Fruit fly (Drosophila melanogaster) whole organism, wandering third instar larva: ENCODE measurements around the gene sxe2.

Source experiments
- Abd-B ChIP-seq: fragments of >200 bp; optimal IDR thresholded peaks from 2 replicates; lab custom pipeline; 2017; ENCODE audit warnings: missing biosample characterization, missing genetic modification characterization
- CG32264 ChIP-seq: fragments of 200-800 bp; sonication (Bioruptor generic); optimal IDR thresholded peaks from 2 replicates; lab custom pipeline; 2016; ENCODE audit warnings: missing biosample characterization, missing genetic modification characterization
- CG9705 ChIP-seq: fragments of 200-800 bp; sonication (Bioruptor generic); optimal IDR thresholded peaks from 2 replicates; lab custom pipeline; 2018; ENCODE audit warnings: missing biosample characterization, mild to moderate bottlenecking, missing genetic modification characterization
- CrebA ChIP-seq: fragments of 200-800 bp; sonication (Bioruptor generic); optimal IDR thresholded peaks from 2 replicates; lab custom pipeline; 2016; ENCODE audit warnings: missing biosample characterization, mild to moderate bottlenecking, missing genetic modification characterization, borderline replicate concordance
- Dfd ChIP-seq: fragments of >200 bp; optimal IDR thresholded peaks from 2 replicates; lab custom pipeline; 2017; ENCODE audit warnings: missing biosample characterization, missing genetic modification characterization
- Dif ChIP-seq: fragments of 200-275, 200-300 bp; sonication (Bioruptor generic); optimal IDR thresholded peaks from 2 replicates; lab custom pipeline; 2018; ENCODE audit warnings: missing biosample characterization, missing genetic modification characterization; ENCODE audit not compliant: partially characterized antibody
- GATAd ChIP-seq: sonication (Bioruptor generic); optimal IDR thresholded peaks from 2 replicates; lab custom pipeline; 2016; ENCODE audit warnings: missing biosample characterization, missing genetic modification characterization
- HLH106 ChIP-seq: fragments of 200-800 bp; optimal IDR thresholded peaks from 3 replicates; lab custom pipeline; 2019; ENCODE audit warnings: missing biosample characterization, mild to moderate bottlenecking, missing genetic modification characterization, moderate library complexity
- Hnf4 ChIP-seq: fragments of 200-800 bp; sonication (Bioruptor generic); optimal IDR thresholded peaks from 2 replicates; lab custom pipeline; 2016; ENCODE audit warnings: missing biosample characterization, mild to moderate bottlenecking, missing genetic modification characterization
- Hr78 ChIP-seq: fragments of >200 bp; optimal IDR thresholded peaks from 2 replicates; lab custom pipeline; 2017; ENCODE audit warnings: missing biosample characterization, missing genetic modification characterization
- Hr83 ChIP-seq: fragments of 200-300 bp; sonication (Bioruptor generic); optimal IDR thresholded peaks from 2 replicates; lab custom pipeline; 2016; ENCODE audit warnings: missing biosample characterization, mild to moderate bottlenecking, missing genetic modification characterization, moderate library complexity; ENCODE audit not compliant: poor library complexity, severe bottlenecking
- Jra ChIP-seq: sonication (Bioruptor generic); optimal IDR thresholded peaks from 2 replicates; lab custom pipeline; 2016; ENCODE audit warnings: missing biosample characterization, missing genetic modification characterization
- Mio ChIP-seq: sonication (Bioruptor generic); optimal IDR thresholded peaks from 2 replicates; lab custom pipeline; 2016; ENCODE audit warnings: missing biosample characterization, missing genetic modification characterization
- Myc ChIP-seq: fragments of >200 bp; optimal IDR thresholded peaks from 2 replicates; lab custom pipeline; 2017
- N ChIP-seq: fragments of >200 bp; optimal IDR thresholded peaks from 2 replicates; lab custom pipeline; 2018; ENCODE audit warnings: missing biosample characterization, missing external identifiers, missing genetic modification characterization
- OdsH ChIP-seq: fragments of 200-800 bp; sonication (Bioruptor generic); optimal IDR thresholded peaks from 2 replicates; lab custom pipeline; 2016; ENCODE audit warnings: missing biosample characterization, mild to moderate bottlenecking, missing genetic modification characterization
- Rel ChIP-seq, 2 experiments: fragments of 200-800 bp; sonication (Bioruptor generic) in 1 of 2; optimal IDR thresholded peaks; 2 replicates in 1 of 2; 3 replicates in 1 of 2; lab custom pipeline; 2016 to 2019; ENCODE audit warnings: mild to moderate bottlenecking in 2 of 2, missing biosample characterization in 2 of 2, missing genetic modification characterization in 2 of 2, moderate library complexity in 1 of 2
- Sp1 ChIP-seq: fragments of 200-800 bp; sonication (Bioruptor generic); optimal IDR thresholded peaks from 3 replicates; lab custom pipeline; 2019; ENCODE audit warnings: missing biosample characterization, mild to moderate bottlenecking, missing genetic modification characterization, moderate library complexity
- Vsx2 ChIP-seq: fragments of 200-300, 225-300 bp; sonication (Bioruptor generic); optimal IDR thresholded peaks from 2 replicates; lab custom pipeline; 2018; ENCODE audit warnings: missing biosample characterization, missing genetic modification characterization; ENCODE audit not compliant: partially characterized antibody
- br ChIP-seq: fragments of 200-800 bp; sonication (Bioruptor generic); optimal IDR thresholded peaks from 2 replicates; lab custom pipeline; 2016; ENCODE audit warnings: missing biosample characterization, missing genetic modification characterization
- brk ChIP-seq: fragments of 200-800 bp; sonication (Bioruptor generic); optimal IDR thresholded peaks from 2 replicates; lab custom pipeline; 2016; ENCODE audit warnings: missing biosample characterization, mild to moderate bottlenecking, missing genetic modification characterization
- dl ChIP-seq, 2 experiments: fragments of 175-275, 200-275 bp in 1 of 2; fragments of 200-275 bp in 1 of 2; sonication (Bioruptor generic); optimal IDR thresholded peaks; lab custom pipeline; 2018; ENCODE audit warnings: mild to moderate bottlenecking in 2 of 2, missing biosample characterization in 2 of 2, missing genetic modification characterization in 2 of 2, moderate library complexity in 2 of 2; ENCODE audit not compliant: partially characterized antibody in 2 of 2, insufficient read depth in 1 of 2
- dmrt93B ChIP-seq: fragments of 200-800 bp; sonication (Bioruptor generic); optimal IDR thresholded peaks from 2 replicates; lab custom pipeline; 2018; ENCODE audit warnings: missing biosample characterization, mild to moderate bottlenecking, missing genetic modification characterization
- dsf ChIP-seq: sonication (Bioruptor generic); optimal IDR thresholded peaks from 2 replicates; lab custom pipeline; 2016; ENCODE audit warnings: missing biosample characterization, missing genetic modification characterization, borderline replicate concordance
- ey ChIP-seq: fragments of 200-800 bp; sonication (Bioruptor generic); optimal IDR thresholded peaks from 2 replicates; lab custom pipeline; 2016; ENCODE audit warnings: missing biosample characterization, missing genetic modification characterization
- foxo ChIP-seq, 2 experiments: fragments of 200-800 bp; sonication (Bioruptor generic); optimal IDR thresholded peaks; 2 replicates in 1 of 2; 3 replicates in 1 of 2; lab custom pipeline; 2016 to 2017; ENCODE audit warnings: missing biosample characterization in 2 of 2, missing genetic modification characterization in 2 of 2
- fru ChIP-seq: fragments of 200-800 bp; sonication (Bioruptor generic); optimal IDR thresholded peaks from 3 replicates; lab custom pipeline; 2016; ENCODE audit warnings: missing biosample characterization, mild to moderate bottlenecking, missing genetic modification characterization
- h ChIP-seq: fragments of 200-800 bp; sonication (Bioruptor generic); optimal IDR thresholded peaks from 3 replicates; lab custom pipeline; 2016; ENCODE audit warnings: missing biosample characterization, mild to moderate bottlenecking, missing genetic modification characterization
- jim ChIP-seq: fragments of 175-275, 200-325 bp; sonication (Bioruptor generic); optimal IDR thresholded peaks from 2 replicates; lab custom pipeline; 2016; ENCODE audit warnings: missing biosample characterization, mild to moderate bottlenecking, missing genetic modification characterization
- lola ChIP-seq: fragments of >200 bp; optimal IDR thresholded peaks from 2 replicates; lab custom pipeline; 2017; ENCODE audit warnings: missing biosample characterization, missing genetic modification characterization
- pan ChIP-seq: fragments of >200 bp; optimal IDR thresholded peaks from 2 replicates; lab custom pipeline; 2017
- psq ChIP-seq: fragments of 200-800 bp; sonication (Bioruptor generic); optimal IDR thresholded peaks from 3 replicates; lab custom pipeline; 2017; ENCODE audit warnings: missing biosample characterization, mild to moderate bottlenecking, missing genetic modification characterization, moderate library complexity
- rgr ChIP-seq: fragments of 200-800 bp; sonication (Bioruptor generic); optimal IDR thresholded peaks from 3 replicates; lab custom pipeline; 2016; ENCODE audit warnings: missing biosample characterization, mild to moderate bottlenecking, missing genetic modification characterization
- sage ChIP-seq: fragments of 200-800 bp; sonication (Bioruptor generic); optimal IDR thresholded peaks from 2 replicates; lab custom pipeline; 2016; ENCODE audit warnings: missing biosample characterization, mild to moderate bottlenecking, missing genetic modification characterization
- sv ChIP-seq: fragments of 200-800 bp; sonication (Bioruptor generic); optimal IDR thresholded peaks from 3 replicates; lab custom pipeline; 2016; ENCODE audit warnings: missing biosample characterization, missing genetic modification characterization
- tai ChIP-seq: sonication (Bioruptor generic); optimal IDR thresholded peaks from 2 replicates; lab custom pipeline; 2016; ENCODE audit warnings: missing biosample characterization, missing genetic modification characterization
- usp ChIP-seq: fragments of >200 bp; optimal IDR thresholded peaks from 2 replicates; lab custom pipeline; 2017; ENCODE audit warnings: missing biosample characterization, missing genetic modification characterization
- woc ChIP-seq: sonication (Bioruptor generic); optimal IDR thresholded peaks from 2 replicates; lab custom pipeline; 2016; ENCODE audit warnings: missing biosample characterization, mild to moderate bottlenecking, missing genetic modification characterization

The sxe2 gene

DNA sequence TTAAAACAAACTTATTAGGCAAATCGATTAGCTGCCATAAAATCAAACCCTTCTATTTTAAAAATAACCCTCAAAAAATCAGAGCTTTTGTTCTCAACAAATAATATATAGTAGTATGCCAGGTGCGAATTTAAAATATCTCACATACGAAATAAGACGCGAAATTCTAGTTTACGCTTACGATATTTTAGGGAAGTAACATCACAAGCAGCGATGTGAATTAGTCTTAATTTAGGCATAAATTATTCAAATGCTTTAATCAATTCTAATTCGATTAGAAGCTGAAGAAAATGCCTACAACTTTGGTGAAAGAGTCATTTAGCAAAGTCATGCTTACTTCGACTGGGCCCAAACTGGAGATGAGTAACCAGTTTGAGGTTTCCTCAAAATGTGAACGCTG lies at the start of gene sxe2:
Gene sxe2, plus strand, starts transcription at position 301 of the 400 bp plus-strand sequence.
- TF ChIP-seq tai (GFP tag; lab: Kevin White, UChicago), result no peak
- no peak for TF ChIP-seq Vsx2
- no peak for TF ChIP-seq CG9705 (GFP tag; lab: Kevin White, UChicago)
- TF ChIP-seq GATAd (GFP tag; lab: Kevin White, UChicago), result no peak
- no peak for TF ChIP-seq pan (lab: Kevin White, UChicago)
- no peak for TF ChIP-seq Dfd

DNA sequence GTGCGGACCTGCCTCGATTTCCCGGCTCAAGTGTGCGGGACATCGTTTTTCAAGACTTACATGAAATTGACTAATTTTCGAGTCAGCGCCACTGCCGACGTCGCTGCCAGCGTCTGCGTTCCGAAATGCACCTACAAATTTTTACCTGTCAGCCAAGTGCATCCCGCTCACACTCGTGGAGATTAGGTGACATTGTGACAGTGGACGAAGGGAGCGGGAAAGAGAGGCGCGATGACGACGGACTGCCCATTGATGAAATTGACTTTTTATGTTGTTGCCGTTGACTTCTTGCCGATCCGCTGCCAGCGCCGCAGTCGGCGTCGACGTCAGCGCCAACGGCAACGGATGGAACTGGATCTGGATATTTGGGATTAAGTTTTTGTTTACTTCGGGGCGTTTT lies 49.5 kb upstream of the sxe2 start:
- no peak for TF ChIP-seq Abd-B
- no peak for TF ChIP-seq ey (GFP tag; lab: Kevin White, UChicago)
- no peak for TF ChIP-seq Hr78 (GFP tag; lab: Kevin White, UChicago)
- no peak for TF ChIP-seq CG32264 (GFP tag; lab: Kevin White, UChicago)
- TF ChIP-seq GATAd (GFP tag; lab: Kevin White, UChicago), result no peak
- no peak for TF ChIP-seq usp
- TF ChIP-seq sv (GFP tag; lab: Kevin White, UChicago), result no peak

DNA sequence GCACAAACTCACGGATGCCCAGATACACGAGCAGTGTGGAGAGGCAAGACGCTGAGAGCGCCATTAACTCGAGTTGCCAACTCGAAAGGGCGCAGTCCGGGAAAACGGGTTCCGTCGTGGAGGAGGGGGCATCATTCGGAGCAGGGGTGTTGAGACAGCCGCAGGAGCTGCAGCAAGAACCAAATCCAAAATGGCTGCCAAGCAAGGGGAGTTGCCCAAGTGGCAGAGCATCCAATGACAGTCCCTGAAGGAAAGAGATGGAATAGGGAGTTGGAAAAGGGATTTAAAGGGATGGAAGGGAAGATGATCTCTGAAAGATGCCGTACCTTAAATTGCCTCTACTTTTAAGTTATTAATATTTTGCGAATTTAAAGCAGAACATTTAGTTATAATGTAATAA lies 45.6 kb upstream of the sxe2 start:
- TF ChIP-seq CG32264 (GFP tag; lab: Kevin White, UChicago), result no peak
- TF ChIP-seq Dif (GFP tag; lab: Kevin White, UChicago), result peak; percentile 76
- TF ChIP-seq jim (GFP tag; lab: Kevin White, UChicago), result no peak
- peak; percentile 63 for TF ChIP-seq Vsx2

DNA sequence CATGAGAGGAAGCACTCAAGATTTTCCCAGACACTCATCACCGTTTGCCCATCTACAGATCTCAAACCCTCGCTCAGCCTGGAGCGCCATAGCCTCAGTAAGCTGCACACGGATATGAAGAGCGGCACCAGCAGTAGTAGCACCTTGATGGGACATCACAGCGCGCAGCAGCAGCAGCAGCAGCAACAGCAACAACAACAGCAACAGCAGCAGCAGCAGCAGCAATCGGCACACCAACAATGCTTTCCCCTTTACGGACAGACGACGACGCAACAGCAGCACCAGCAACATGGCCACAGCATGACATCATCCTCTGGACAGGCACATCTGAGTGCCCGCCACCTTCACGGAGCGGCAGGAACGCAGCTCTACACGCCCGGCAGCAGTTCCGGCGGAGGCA lies 44.1 kb upstream of the sxe2 start:
- TF ChIP-seq dmrt93B (no peak), dsf (GFP tag; lab: Kevin White, UChicago) (no peak), sage (GFP tag; lab: Kevin White, UChicago) (no peak), Dfd (peak; percentile 95)

DNA sequence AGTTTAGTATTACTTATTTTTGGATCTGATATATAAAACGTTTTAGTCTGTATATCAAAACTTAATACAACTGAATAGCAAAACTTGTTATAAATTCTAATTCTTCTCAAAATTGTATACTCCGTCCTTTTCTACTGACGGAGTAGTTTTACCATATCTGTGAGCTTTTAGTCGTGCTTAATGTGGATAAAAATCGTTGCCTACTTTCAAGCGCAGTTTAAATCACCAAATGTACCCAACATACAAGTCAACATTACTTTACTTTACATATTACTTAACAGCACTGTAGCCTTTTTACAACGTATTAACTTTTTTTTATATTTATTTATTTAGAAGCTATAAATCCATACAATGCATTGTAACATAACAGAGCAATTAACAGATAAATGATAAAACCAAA lies 42.8 kb upstream of the sxe2 start:
- TF ChIP-seq foxo (GFP tag; optimal IDR thresholded peaks at IDR 0.05; lab: Kevin White, UChicago) (no peak), Sp1 (GFP tag; lab: Kevin White, UChicago) (no peak), tai (GFP tag; lab: Kevin White, UChicago) (no peak), psq (GFP tag; lab: Kevin White, UChicago) (no peak), Hr83 (no peak), Jra (GFP tag; lab: Kevin White, UChicago) (no peak), dsf (GFP tag; lab: Kevin White, UChicago) (no peak), br (GFP tag; lab: Kevin White, UChicago) (no peak), jim (GFP tag; lab: Kevin White, UChicago) (no peak), Rel (GFP tag; optimal IDR thresholded peaks at IDR 0.05; lab: Kevin White, UChicago) (no peak), Rel (tag; optimal IDR thresholded peaks at IDR 0.05; lab: Kevin White, UChicago) (no peak), Dfd (no peak), OdsH (GFP tag; lab: Kevin White, UChicago) (no peak), Hr78 (GFP tag; lab: Kevin White, UChicago) (no peak), Hnf4 (no peak), ey (GFP tag; lab: Kevin White, UChicago) (no peak), fru (GFP tag; lab: Kevin White, UChicago) (peak; percentile 4), sage (GFP tag; lab: Kevin White, UChicago) (no peak), Dif (GFP tag; lab: Kevin White, UChicago) (peak; percentile 93), lola (no peak), CrebA (no peak), dl (GFP tag; optimal IDR thresholded peaks at IDR 0.05; lab: Kevin White, UChicago; ENCODE audit: insufficient read depth in 1 of 2, partially characterized antibody in 2 of 2) (peak; percentile 26 to 67), Vsx2 (peak; percentile 78), woc (no peak), Abd-B (no peak), h (GFP tag; lab: Kevin White, UChicago) (no peak), Mio (GFP tag; lab: Kevin White, UChicago) (no peak), dmrt93B (no peak), CG9705 (GFP tag; lab: Kevin White, UChicago) (no peak), usp (no peak), sv (GFP tag; lab: Kevin White, UChicago) (no peak), CG32264 (GFP tag; lab: Kevin White, UChicago) (no peak), HLH106 (no peak), GATAd (GFP tag; lab: Kevin White, UChicago) (no peak), Myc (peak; percentile 72), rgr (GFP tag; lab: Kevin White, UChicago) (no peak), N (GFP tag; lab: Kevin White, UChicago) (no peak), brk (GFP tag; lab: Kevin White, UChicago) (no peak), pan (lab: Kevin White, UChicago) (no peak)
